Worm (Caenorhabditis elegans) whole organism, young adult: ENCODE results near the gene B0410.3.

ENCODE experiments used
- B0035.1 ChIP-seq: sonication (generic microtip); optimal IDR thresholded peaks from 2 replicates; lab custom pipeline; 2016; ENCODE audit warnings: missing genetic modification characterization, mild to moderate bottlenecking, missing compliant biosample characterization, missing genotype, missing genetic modification reagents
- B0336.3 ChIP-seq: fragments of 200-800 bp; sonication (Bioruptor generic); IDR thresholded peaks from 2 replicates; pipeline ENCODE4 v1.3.6; 2022; ENCODE audit warnings: missing genetic modification characterization, missing compliant biosample characterization
- C06A6.2 ChIP-seq: fragments of 200-800 bp; sonication (Bioruptor generic); conservative IDR thresholded peaks from 2 replicates; pipeline ENCODE4 v1.3.6; 2022; ENCODE audit warnings: missing genetic modification characterization, missing compliant biosample characterization
- F23B12.7 ChIP-seq: sonication (generic microtip); optimal IDR thresholded peaks from 2 replicates; lab custom pipeline; 2017; ENCODE audit warnings: missing genetic modification characterization, mild to moderate bottlenecking, missing compliant biosample characterization, antibody characterized with exemption, moderate library complexity; ENCODE audit not compliant: insufficient read depth
- F52B5.7 ChIP-seq: sonication (generic microtip); optimal IDR thresholded peaks from 2 replicates; lab custom pipeline; 2016; ENCODE audit warnings: mild to moderate bottlenecking, missing genetic modification characterization, missing compliant biosample characterization
- F57C9.4 ChIP-seq: sonication (generic microtip); optimal IDR thresholded peaks from 2 replicates; lab custom pipeline; 2017; ENCODE audit warnings: mild to moderate bottlenecking, missing genetic modification characterization, missing compliant biosample characterization
- K12H6.12 ChIP-seq: fragments of 200-800 bp; sonication (Bioruptor generic); optimal IDR thresholded peaks from 2 replicates; lab custom pipeline; 2018; ENCODE audit warnings: mild to moderate bottlenecking, missing genetic modification characterization, missing compliant biosample characterization
- Y56A3A.18 ChIP-seq: fragments of 200-800 bp; sonication (Bioruptor generic); IDR thresholded peaks from 2 replicates; pipeline ENCODE4 v1.3.6; 2022; ENCODE audit warnings: missing genetic modification reagents, missing genetic modification characterization, missing compliant biosample characterization
- athp-1 ChIP-seq: sonication (generic microtip); optimal IDR thresholded peaks from 2 replicates; lab custom pipeline; 2017; ENCODE audit warnings: mild to moderate bottlenecking, missing genetic modification characterization, missing compliant biosample characterization
- attf-5 ChIP-seq: fragments of 200-800 bp; sonication (Bioruptor generic); optimal IDR thresholded peaks from 2 replicates; lab custom pipeline; 2018; ENCODE audit warnings: mild to moderate bottlenecking, missing genetic modification characterization, missing compliant biosample characterization
- ccch-3 ChIP-seq: fragments of 200-800 bp; sonication (Bioruptor generic); optimal IDR thresholded peaks from 2 replicates; lab custom pipeline; 2018; ENCODE audit warnings: mild to moderate bottlenecking, missing genetic modification characterization, missing compliant biosample characterization
- cebp-1 ChIP-seq, 2 experiments: fragments of 200-800 bp in 1 of 2; sonication (Bioruptor generic) in 1 of 2; sonication (generic microtip) in 1 of 2; IDR thresholded peaks in 1 of 2; optimal IDR thresholded peaks in 1 of 2; 2 replicates each; pipeline versions ENCODE4 v1.3.6 to Lab custom; 2017 to 2022; ENCODE audit warnings: missing compliant biosample characterization in 2 of 2, missing genetic modification characterization in 2 of 2, mild to moderate bottlenecking in 1 of 2, missing genetic modification reagents in 1 of 2, moderate library complexity in 1 of 2
- ceh-27 ChIP-seq: fragments of 200-800 bp; sonication (Bioruptor generic); optimal IDR thresholded peaks from 2 replicates; lab custom pipeline; 2018; ENCODE audit warnings: mild to moderate bottlenecking, missing genetic modification characterization, moderate library complexity, missing compliant biosample characterization
- chd-7 ChIP-seq: sonication (generic microtip); optimal IDR thresholded peaks from 2 replicates; lab custom pipeline; 2016; ENCODE audit warnings: mild to moderate bottlenecking, missing genetic modification characterization, moderate library complexity, missing compliant biosample characterization
- egrh-3 ChIP-seq: fragments of 200-800 bp; sonication (Bioruptor generic); IDR thresholded peaks from 2 replicates; pipeline ENCODE4 v1.3.6; 2022; ENCODE audit warnings: missing genetic modification reagents, missing genetic modification characterization, missing compliant biosample characterization
- ekl-4 ChIP-seq: fragments of 200-800 bp; sonication (Bioruptor generic); IDR thresholded peaks from 2 replicates; pipeline ENCODE4 v1.3.6; 2022; ENCODE audit warnings: missing genetic modification reagents, missing genetic modification characterization, missing compliant biosample characterization
- ets-4 ChIP-seq: fragments of 200-800 bp; sonication (Bioruptor generic); optimal IDR thresholded peaks from 2 replicates; lab custom pipeline; 2018; ENCODE audit warnings: mild to moderate bottlenecking, missing genetic modification characterization, missing compliant biosample characterization
- gei-17 ChIP-seq: fragments of 200-800 bp; sonication (Bioruptor generic); optimal IDR thresholded peaks from 2 replicates; lab custom pipeline; 2018; ENCODE audit warnings: mild to moderate bottlenecking, missing genetic modification characterization, missing compliant biosample characterization
- hmg-1.2 ChIP-seq: fragments of 200-800 bp; sonication (Bioruptor generic); IDR thresholded peaks from 2 replicates; pipeline ENCODE4 v1.3.6; 2022; ENCODE audit warnings: missing genetic modification reagents, missing genetic modification characterization, missing compliant biosample characterization
- hmg-20 ChIP-seq: fragments of 200-800 bp; sonication (Bioruptor generic); IDR thresholded peaks from 2 replicates; pipeline ENCODE4 v1.3.6; 2022; ENCODE audit warnings: missing genetic modification reagents, missing genetic modification characterization, missing compliant biosample characterization
- hsf-1 ChIP-seq: fragments of 200-800 bp; sonication (Bioruptor generic); IDR thresholded peaks from 2 replicates; pipeline ENCODE4 v1.3.6; 2022; ENCODE audit warnings: missing genetic modification reagents, missing genetic modification characterization, missing compliant biosample characterization
- lag-1 ChIP-seq: fragments of 200-800 bp; sonication (Bioruptor generic); IDR thresholded peaks from 2 replicates; pipeline ENCODE4 v1.3.6; 2022; ENCODE audit warnings: missing genetic modification reagents, missing genetic modification characterization, missing compliant biosample characterization
- let-526 ChIP-seq: fragments of 200-800 bp; sonication (Bioruptor generic); IDR thresholded peaks from 2 replicates; pipeline ENCODE4 v1.3.6; 2022; ENCODE audit warnings: missing genetic modification reagents, missing genetic modification characterization, missing compliant biosample characterization
- lin-40 ChIP-seq: sonication (generic microtip); optimal IDR thresholded peaks from 2 replicates; lab custom pipeline; 2016; ENCODE audit warnings: missing genetic modification characterization, mild to moderate bottlenecking, missing compliant biosample characterization, missing genotype, missing genetic modification reagents
- lin-54 ChIP-seq: fragments of 200-800 bp; sonication (Bioruptor generic); optimal IDR thresholded peaks from 2 replicates; lab custom pipeline; 2018; ENCODE audit warnings: mild to moderate bottlenecking, missing genetic modification characterization, missing compliant biosample characterization
- lir-1 ChIP-seq: fragments of 200-800 bp; sonication (Bioruptor generic); conservative IDR thresholded peaks from 2 replicates; pipeline ENCODE4 v1.3.6; 2022; ENCODE audit warnings: missing genetic modification reagents, missing genetic modification characterization, missing compliant biosample characterization
- lsl-1 ChIP-seq: fragments of 200-800 bp; sonication (Bioruptor generic); optimal IDR thresholded peaks from 2 replicates; lab custom pipeline; 2018; ENCODE audit warnings: mild to moderate bottlenecking, missing genetic modification characterization, moderate library complexity, missing compliant biosample characterization
- madf-8 ChIP-seq: fragments of 200-800 bp; sonication (Bioruptor generic); conservative IDR thresholded peaks from 2 replicates; pipeline ENCODE4 v1.3.6; 2022; ENCODE audit warnings: missing genetic modification reagents, missing genetic modification characterization, missing compliant biosample characterization
- nfya-2 ChIP-seq: fragments of 200-800 bp; sonication (Bioruptor generic); IDR thresholded peaks from 2 replicates; pipeline ENCODE4 v1.3.6; 2022; ENCODE audit warnings: missing genetic modification reagents, missing genetic modification characterization, missing compliant biosample characterization
- nfyb-1 ChIP-seq: fragments of 200-800 bp; sonication (Bioruptor generic); IDR thresholded peaks from 2 replicates; pipeline ENCODE4 v1.3.6; 2022; ENCODE audit warnings: missing genetic modification reagents, missing genetic modification characterization, missing compliant biosample characterization
- nhr-90 ChIP-seq: sonication (generic microtip); optimal IDR thresholded peaks from 2 replicates; lab custom pipeline; 2016; ENCODE audit warnings: missing genotype, mild to moderate bottlenecking, missing genetic modification characterization, missing compliant biosample characterization
- pbrm-1 ChIP-seq: fragments of 200-800 bp; sonication (Bioruptor generic); IDR thresholded peaks from 2 replicates; pipeline ENCODE4 v1.3.6; 2022; ENCODE audit warnings: missing genetic modification reagents, missing genetic modification characterization, missing compliant biosample characterization
- pha-4 ChIP-seq: fragments of 150-350 bp; sonication (generic microtip); optimal IDR thresholded peaks from 2 replicates; lab custom pipeline; 2014; ENCODE audit warnings: missing biosample characterization, missing genetic modification reagents, missing genetic modification characterization
- repo-1 ChIP-seq: sonication (generic microtip); optimal IDR thresholded peaks from 2 replicates; lab custom pipeline; 2017; ENCODE audit warnings: mild to moderate bottlenecking, missing genetic modification characterization, missing compliant biosample characterization
- sdz-38 ChIP-seq: sonication (generic microtip); optimal IDR thresholded peaks from 2 replicates; lab custom pipeline; 2016; ENCODE audit warnings: missing genotype, missing genetic modification characterization, missing compliant biosample characterization
- sptf-2 ChIP-seq: fragments of 200-800 bp; sonication (Bioruptor generic); optimal IDR thresholded peaks from 2 replicates; lab custom pipeline; 2018; ENCODE audit warnings: mild to moderate bottlenecking, missing genetic modification characterization, missing compliant biosample characterization
- tbp1 ChIP-seq: fragments of 200-800 bp; sonication (Bioruptor generic); optimal IDR thresholded peaks from 2 replicates; lab custom pipeline; 2018; ENCODE audit warnings: mild to moderate bottlenecking, missing genetic modification characterization, missing compliant biosample characterization
- tlf-1 ChIP-seq: fragments of 200-800 bp; sonication (Bioruptor generic); optimal IDR thresholded peaks from 2 replicates; lab custom pipeline; 2018; ENCODE audit warnings: mild to moderate bottlenecking, missing genetic modification characterization, missing compliant biosample characterization
- ztf-3 ChIP-seq: fragments of 200-800 bp; sonication (Bioruptor generic); optimal IDR thresholded peaks from 2 replicates; lab custom pipeline; 2018; ENCODE audit warnings: mild to moderate bottlenecking, missing genetic modification characterization, missing compliant biosample characterization

Gene B0410.3

DNA sequence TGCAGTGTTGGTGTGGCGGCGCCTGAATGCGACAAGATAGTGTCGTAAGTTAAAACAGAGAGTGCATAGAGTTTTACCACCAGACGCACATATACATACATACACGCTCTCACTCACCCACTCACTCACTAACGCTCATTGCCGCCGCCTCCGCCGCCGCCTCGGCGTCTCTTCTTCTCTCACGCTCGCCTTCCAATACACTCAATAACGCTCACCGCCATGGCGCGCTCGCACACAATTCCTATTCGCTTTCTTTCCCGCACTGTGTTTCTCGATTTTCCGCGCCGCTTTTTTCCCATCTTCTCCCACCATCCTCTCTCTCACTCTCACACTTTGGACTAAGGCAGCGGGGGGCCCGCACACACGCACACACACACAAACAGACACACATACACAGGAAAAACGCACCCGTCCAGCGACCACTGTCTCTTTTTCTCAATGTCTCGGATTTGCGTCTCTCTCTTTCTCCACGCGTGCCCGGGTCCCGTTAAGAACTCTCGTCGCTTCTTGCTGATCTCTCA lies 38.8 kb downstream of the B0410.3 start, which contains the start of gene kin-29 (continued):
- TF ChIP-seq Y56A3A.18 (GFP tag; lab: Robert Waterston, UW) (peak; percentile 82), lir-1 (GFP tag; lab: Robert Waterston, UW) (peak; percentile 72; the same call in 1 of the 2 replicates), sdz-38 (tag; lab: Kevin White, UChicago) (no peak), hmg-20 (GFP tag; lab: Robert Waterston, UW) (peak; percentile 51), let-526 (GFP tag; lab: Robert Waterston, UW) (0 out of 2 replicates have a peak, but pooled peaks have one; percentile 47), lsl-1 (GFP tag; lab: Kevin White, UChicago) (peak; percentile 9), nfyb-1 (GFP tag; lab: Robert Waterston, UW) (peak; percentile 84), ztf-3 (peak; percentile 59), B0035.1 (peak; percentile 40), chd-7 (tag; lab: Kevin White, UChicago) (peak; percentile 83), repo-1 (tag; lab: Kevin White, UChicago) (peak; percentile 64), madf-8 (no peak), tbp1 (peak; percentile 41), B0336.3 (peak; percentile 85), egrh-3 (peak; percentile 81), F23B12.7 (tag; lab: Kevin White, UChicago) (peak; percentile 40), pbrm-1 (GFP tag; lab: Robert Waterston, UW) (peak; percentile 75; the same call in 1 of the 2 replicates), ccch-3 (GFP tag; lab: Kevin White, UChicago) (no peak), nhr-90 (tag; lab: Kevin White, UChicago) (peak; percentile 22), C06A6.2 (peak; percentile 48; the same call in 1 of the 2 replicates), cebp-1 (GFP tag; IDR thresholded peaks at IDR 0.05; lab: Robert Waterston, UW) (peak; percentile 49; the same call in 1 of the 2 replicates), cebp-1 (tag; optimal IDR thresholded peaks at IDR 0.05; lab: Kevin White, UChicago) (peak; percentile 90), sptf-2 (GFP tag; lab: Kevin White, UChicago) (no peak), tlf-1 (GFP tag; lab: Kevin White, UChicago) (peak; percentile 22), attf-5 (GFP tag; lab: Kevin White, UChicago) (peak; percentile 85), hmg-1.2 (GFP tag; lab: Robert Waterston, UW) (peak; percentile 70; the same call in 1 of the 2 replicates), nfya-2 (GFP tag; lab: Robert Waterston, UW) (no peak), pha-4 (tag; lab: Kevin White, UChicago) (no peak), ets-4 (GFP tag; lab: Kevin White, UChicago) (peak; percentile 7), gei-17 (GFP tag; lab: Kevin White, UChicago) (peak; percentile 82), lin-54 (GFP tag; lab: Kevin White, UChicago) (peak; percentile 47), athp-1 (tag; lab: Kevin White, UChicago) (no peak), ekl-4 (GFP tag; lab: Robert Waterston, UW) (peak; percentile 43; the same call in 1 of the 2 replicates), F57C9.4 (tag; lab: Kevin White, UChicago) (peak; percentile 51), K12H6.12 (peak; percentile 96), F52B5.7 (tag; lab: Kevin White, UChicago) (peak; percentile 20), hsf-1 (no peak), ceh-27 (GFP tag; lab: Kevin White, UChicago) (peak; percentile 79), lin-40 (tag; lab: Kevin White, UChicago) (peak; percentile 88), lag-1 (no peak)
